Worm (Caenorhabditis elegans): ENCODE data around the gene ckk-1.

The ckk-1 gene

DNA sequence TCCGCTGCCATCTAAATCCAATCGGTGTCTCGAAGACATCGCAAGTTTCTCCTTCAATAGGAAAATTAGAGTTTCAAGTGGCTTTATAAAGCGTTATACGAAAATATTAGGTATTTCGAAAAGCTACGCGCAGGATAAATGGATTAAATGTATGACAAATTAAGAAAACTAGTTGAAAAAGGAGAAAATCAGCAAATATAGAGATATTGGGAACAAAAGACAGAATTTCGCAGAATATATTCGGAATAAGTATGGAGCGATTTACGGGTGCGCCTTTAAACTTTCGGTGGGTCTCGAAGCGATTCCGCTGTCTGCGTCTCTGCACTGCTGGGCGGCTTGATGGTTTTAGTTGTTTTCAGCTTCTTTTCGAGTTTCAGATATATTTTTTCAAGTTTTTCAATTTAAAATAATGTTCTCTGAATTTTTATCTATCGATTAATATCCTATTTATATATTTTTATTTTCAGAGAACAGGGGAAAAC, 43.6 kb upstream of the ckk-1 start, which contains the start of the genes ddx-15 and ucr-1 (continued):
- TF ChIP-seq let-607 (tag; optimal IDR thresholded peaks at IDR 0.05) (no peak), madf-8 (GFP tag; conservative IDR thresholded peaks at IDR 0.05) (peak; percentile 31; the same call in 1 of the 2 replicates), F57C9.4 (tag; optimal IDR thresholded peaks at IDR 0.05) (no peak), Y79H2A.3 (GFP tag; conservative IDR thresholded peaks at IDR 0.05) (no peak), hmg-1.2 (GFP tag; IDR thresholded peaks at IDR 0.05) (peak; percentile 86), nhr-179 (tag; optimal IDR thresholded peaks at IDR 0.05) (no peak), madf-3 (GFP tag; IDR thresholded peaks at IDR 0.05) (no peak), lsl-1 (GFP tag; optimal IDR thresholded peaks at IDR 0.05) (peak; percentile 66), attf-6 (GFP tag; IDR thresholded peaks at IDR 0.05) (no peak), ztf-25 (GFP tag; IDR thresholded peaks at IDR 0.05) (no peak), nfya-2 (GFP tag; IDR thresholded peaks at IDR 0.05) (no peak), ceh-91 (GFP tag; IDR thresholded peaks at IDR 0.05) (peak; percentile 64), ztf-26 (tag; optimal IDR thresholded peaks at IDR 0.05) (no peak), B0019.2 (GFP tag; conservative IDR thresholded peaks at IDR 0.05) (peak; percentile 52; the same call in 1 of the 2 replicates), dox-1 (GFP tag; IDR thresholded peaks at IDR 0.05) (peak; percentile 66), lin-35 (GFP tag; optimal IDR thresholded peaks at IDR 0.05) (peak in 1 of 3 experiments; percentile 36), rcor-1 (GFP tag; IDR thresholded peaks at IDR 0.05) (no peak), Y53F4B.3 (GFP tag; IDR thresholded peaks at IDR 0.05) (no peak), F33H1.4 (GFP tag; IDR thresholded peaks at IDR 0.05) (peak; percentile 96), mxl-1 (tag; optimal IDR thresholded peaks at IDR 0.05) (no peak), nhr-27 (tag; optimal IDR thresholded peaks at IDR 0.05) (no peak), pbrm-1 (GFP tag; IDR thresholded peaks at IDR 0.05) (peak; percentile 59; the same call in 1 of the 2 replicates), B0261.1 (tag; optimal IDR thresholded peaks at IDR 0.05) (no peak), unc-130 (GFP tag; optimal IDR thresholded peaks at IDR 0.05) (no peak), lin-40 (tag; optimal IDR thresholded peaks at IDR 0.05) (no peak), egrh-3 (GFP tag; IDR thresholded peaks at IDR 0.05) (no peak), fkh-3 (tag; optimal IDR thresholded peaks at IDR 0.05) (no peak), F39B2.1 (GFP tag; IDR thresholded peaks at IDR 0.05) (no peak), F55B11.4 (tag; optimal IDR thresholded peaks at IDR 0.05; ENCODE audit: borderline replicate concordance, insufficient read depth) (no peak), T07F8.4 (tag; optimal IDR thresholded peaks at IDR 0.05) (no peak), Y53G8AR.9 (GFP tag; conservative IDR thresholded peaks at IDR 0.05) (no peak), dpl-1 (GFP tag; optimal IDR thresholded peaks at IDR 0.05) (peak; percentile 53), mel-28 (tag; optimal IDR thresholded peaks at IDR 0.05; ENCODE audit: borderline replicate concordance) (no peak), atf-7 (tag; optimal IDR thresholded peaks at IDR 0.05) (no peak), athp-1 (tag; optimal IDR thresholded peaks at IDR 0.05) (no peak), Y95B8A.8 (GFP tag; IDR thresholded peaks at IDR 0.05) (no peak), F23B12.7 (tag; optimal IDR thresholded peaks at IDR 0.05; ENCODE audit: insufficient read depth) (peak; percentile 47), somi-1 (GFP tag; optimal IDR thresholded peaks at IDR 0.05) (no peak), snpc-3.4 (tag; optimal IDR thresholded peaks at IDR 0.05) (peak; percentile 56), snpc-1.1 (tag; optimal IDR thresholded peaks at IDR 0.05; ENCODE audit: insufficient read depth) (peak; percentile 8), madf-6 (GFP tag; IDR thresholded peaks at IDR 0.05) (peak; percentile 79), efl-1 (GFP tag; optimal IDR thresholded peaks at IDR 0.05) (peak; percentile 40), F49E8.2 (tag; optimal IDR thresholded peaks at IDR 0.05; ENCODE audit: insufficient read depth) (peak; percentile 21), die-1 (tag; optimal IDR thresholded peaks at IDR 0.05) (no peak), lin-54 (GFP tag; optimal IDR thresholded peaks at IDR 0.05) (peak; percentile 64), xnd-1 (tag; optimal IDR thresholded peaks at IDR 0.05) (no peak), mcd-1 (GFP tag; IDR thresholded peaks at IDR 0.05) (peak; percentile 74), ztf-18 (tag; optimal IDR thresholded peaks at IDR 0.05) (peak; percentile 4)
